Worm (Caenorhabditis elegans) whole organism, mixed stage, embryonic: ENCODE measurements around the gene snpn-1.

Experiments used
- M03D4.4 ChIP-seq: sonication (generic microtip); optimal IDR thresholded peaks from 2 replicates; lab custom pipeline; 2017; ENCODE audit warnings: mild to moderate bottlenecking, missing genetic modification characterization, missing compliant biosample characterization
- bed-3 ChIP-seq: fragments of 200-800 bp; sonication (Bioruptor generic); optimal IDR thresholded peaks from 3 replicates; lab custom pipeline; 2018; ENCODE audit warnings: mild to moderate bottlenecking, missing genetic modification characterization, moderate library complexity, missing compliant biosample characterization
- blmp-1 ChIP-seq: fragments of 150-350 bp; optimal IDR thresholded peaks from 2 replicates; lab custom pipeline; 2014; ENCODE audit warnings: missing biosample characterization, missing genetic modification characterization
- ceh-39 ChIP-seq: fragments of 150-350 bp; optimal IDR thresholded peaks from 2 replicates; lab custom pipeline; 2014; ENCODE audit warnings: missing biosample characterization, missing genetic modification characterization
- ceh-83 ChIP-seq: fragments of 200-800 bp; sonication (Bioruptor generic); optimal IDR thresholded peaks from 2 replicates; lab custom pipeline; 2018; ENCODE audit warnings: mild to moderate bottlenecking, missing genetic modification characterization, missing compliant biosample characterization
- ces-1 ChIP-seq: fragments of 150-350 bp; optimal IDR thresholded peaks from 2 replicates; lab custom pipeline; 2014; ENCODE audit warnings: missing biosample characterization, missing genetic modification reagents, missing genetic modification characterization
- drap-1 ChIP-seq: fragments of 200-800 bp; sonication (Bioruptor generic); optimal IDR thresholded peaks from 3 replicates; lab custom pipeline; 2018; ENCODE audit warnings: mild to moderate bottlenecking, missing genetic modification characterization, missing compliant biosample characterization
- elt-1 ChIP-seq: sonication (generic microtip); optimal IDR thresholded peaks from 2 replicates; lab custom pipeline; 2017; ENCODE audit warnings: missing genetic modification characterization, mild to moderate bottlenecking, missing compliant biosample characterization, antibody characterized with exemption, moderate library complexity, borderline replicate concordance; ENCODE audit not compliant: insufficient read depth
- elt-3 ChIP-seq: fragments of 150-350 bp; optimal IDR thresholded peaks from 2 replicates; lab custom pipeline; 2014; ENCODE audit warnings: missing biosample characterization, missing genetic modification characterization
- flh-1 ChIP-seq: fragments of 200-800 bp; sonication (Bioruptor generic); optimal IDR thresholded peaks from 2 replicates; lab custom pipeline; 2018; ENCODE audit warnings: mild to moderate bottlenecking, missing genetic modification characterization, moderate library complexity, missing compliant biosample characterization
- hlh-1 ChIP-seq: fragments of 150-350 bp; optimal IDR thresholded peaks from 2 replicates; lab custom pipeline; 2014; ENCODE audit warnings: missing biosample characterization, missing genetic modification reagents, missing genetic modification characterization
- lin-13 ChIP-seq: fragments of 150-350 bp; optimal IDR thresholded peaks from 2 replicates; lab custom pipeline; 2014; ENCODE audit warnings: missing biosample characterization, missing genetic modification characterization
- lin-32 ChIP-seq: fragments of 200-800 bp; sonication (Bioruptor generic); optimal IDR thresholded peaks from 2 replicates; lab custom pipeline; 2018; ENCODE audit warnings: mild to moderate bottlenecking, missing genetic modification characterization, missing compliant biosample characterization
- lsy-2 ChIP-seq: fragments of 150-350 bp; optimal IDR thresholded peaks from 2 replicates; lab custom pipeline; 2014; ENCODE audit warnings: missing biosample characterization, missing genetic modification characterization
- mab-5 ChIP-seq: fragments of 150-350 bp; optimal IDR thresholded peaks from 2 replicates; lab custom pipeline; 2014; ENCODE audit warnings: missing biosample characterization, missing genetic modification characterization
- mep-1 ChIP-seq: fragments of 150-350 bp; optimal IDR thresholded peaks from 2 replicates; lab custom pipeline; 2017; ENCODE audit warnings: missing biosample characterization, missing genetic modification reagents, missing genetic modification characterization, inconsistent platforms
- mls-2 ChIP-seq: sonication (generic microtip); optimal IDR thresholded peaks from 2 replicates; lab custom pipeline; 2016; ENCODE audit warnings: mild to moderate bottlenecking, missing genetic modification characterization, moderate library complexity, missing compliant biosample characterization
- nhr-237 ChIP-seq: fragments of 150-350 bp; optimal IDR thresholded peaks from 2 replicates; lab custom pipeline; 2014; ENCODE audit warnings: missing biosample characterization, missing genetic modification characterization
- nhr-28 ChIP-seq: fragments of 150-350 bp; optimal IDR thresholded peaks from 2 replicates; lab custom pipeline; 2014; ENCODE audit warnings: missing biosample characterization, missing genetic modification characterization
- nhr-76 ChIP-seq: sonication (generic microtip); optimal IDR thresholded peaks from 2 replicates; lab custom pipeline; 2017; ENCODE audit warnings: missing biosample characterization, missing genetic modification characterization
- sem-2 ChIP-seq: fragments of 200-800 bp; sonication (Bioruptor generic); optimal IDR thresholded peaks from 2 replicates; lab custom pipeline; 2018; ENCODE audit warnings: mild to moderate bottlenecking, missing genetic modification characterization, missing compliant biosample characterization
- sptf-1 ChIP-seq: sonication (generic microtip); optimal IDR thresholded peaks from 2 replicates; lab custom pipeline; 2017; ENCODE audit warnings: mild to moderate bottlenecking, missing genetic modification characterization, moderate library complexity, missing compliant biosample characterization
- tbx-8 ChIP-seq: fragments of 200-800 bp; sonication (Bioruptor generic); optimal IDR thresholded peaks from 2 replicates; lab custom pipeline; 2018; ENCODE audit warnings: mild to moderate bottlenecking, missing genetic modification characterization, moderate library complexity, missing compliant biosample characterization
- unc-120 ChIP-seq: sonication (generic microtip); optimal IDR thresholded peaks from 2 replicates; lab custom pipeline; 2017; ENCODE audit warnings: missing genetic modification characterization, missing compliant biosample characterization; ENCODE audit not compliant: poor library complexity, severe bottlenecking
- unc-39 ChIP-seq: fragments of 150-350 bp; optimal IDR thresholded peaks from 2 replicates; lab custom pipeline; 2014; ENCODE audit warnings: missing biosample characterization, missing genetic modification characterization
- unc-62 ChIP-seq: fragments of 150-350 bp; optimal IDR thresholded peaks from 2 replicates; lab custom pipeline; 2014; ENCODE audit warnings: missing biosample characterization, missing genetic modification reagents, missing genetic modification characterization
- ztf-11 ChIP-seq: fragments of 150-350 bp; optimal IDR thresholded peaks from 2 replicates; lab custom pipeline; 2014; ENCODE audit warnings: missing biosample characterization, missing genetic modification characterization

snpn-1 gene

DNA sequence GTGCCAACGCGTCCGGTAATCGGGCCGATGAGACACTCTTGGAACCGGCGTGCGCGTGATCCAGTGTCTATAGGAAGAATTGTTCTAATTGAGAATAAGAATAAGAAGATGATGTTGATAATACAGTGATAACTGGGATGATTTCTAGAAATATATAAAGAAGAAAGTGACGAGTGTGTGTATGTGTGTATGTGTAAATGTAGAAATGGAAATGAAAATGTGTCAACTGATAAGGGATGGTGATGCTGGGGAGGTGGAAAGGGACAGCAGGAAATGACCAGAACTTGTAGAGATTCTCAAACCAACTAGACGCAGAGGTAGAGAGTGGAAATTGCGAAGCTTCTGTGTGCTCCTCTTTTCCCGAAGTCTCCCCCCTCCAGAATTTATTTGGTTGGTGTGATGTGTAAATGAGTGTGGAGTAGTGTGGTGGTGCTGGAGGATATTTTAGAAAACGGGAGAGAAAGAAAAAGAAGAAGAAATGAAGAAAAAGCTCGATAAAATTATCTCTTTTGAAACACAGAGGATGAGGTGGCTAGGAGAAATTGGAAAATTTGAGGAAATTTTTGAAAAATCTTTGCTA, 43.0 kb upstream of the snpn-1 start:
- TF ChIP-seq nhr-28 (tag; lab: Kevin White, UChicago) (no peak), lsy-2 (peak; percentile 2), sem-2 (no peak), elt-3 (peak; percentile 15), bed-3 (GFP tag; lab: Kevin White, UChicago) (no peak), unc-120 (tag; lab: Kevin White, UChicago) (peak; percentile 82), nhr-237 (no peak), unc-62 (GFP tag; lab: Kevin White, UChicago) (no peak), ces-1 (GFP tag; lab: Kevin White, UChicago) (peak; percentile 63), hlh-1 (tag; lab: Kevin White, UChicago) (peak; percentile 68)

- TF ChIP-seq flh-1 (GFP tag; lab: Kevin White, UChicago) = no peak
- no peak for TF ChIP-seq unc-39 (tag; lab: Kevin White, UChicago)
- no peak for TF ChIP-seq nhr-237
- no peak for TF ChIP-seq mls-2 (tag; lab: Kevin White, UChicago)
- TF ChIP-seq mab-5 = no peak
- TF ChIP-seq blmp-1 (tag; lab: Kevin White, UChicago) = no peak
- no peak for TF ChIP-seq mep-1 (tag; lab: Kevin White, UChicago)
- TF ChIP-seq bed-3 (GFP tag; lab: Kevin White, UChicago) = no peak
- TF ChIP-seq elt-1 (tag; lab: Kevin White, UChicago) = no peak
- TF ChIP-seq unc-62 (GFP tag; lab: Kevin White, UChicago) = no peak
- no peak for TF ChIP-seq sptf-1 (tag; lab: Kevin White, UChicago)
- TF ChIP-seq ces-1 (GFP tag; lab: Kevin White, UChicago) = no peak
- no peak for TF ChIP-seq nhr-76 (tag; lab: Kevin White, UChicago)
- TF ChIP-seq lin-13 (tag; lab: Kevin White, UChicago) = no peak
- TF ChIP-seq lin-32 = no peak
Observed at ce11 chrIV:5131781-5132180, 40.9 kb upstream of the snpn-1 start.

- TF ChIP-seq nhr-237 (no peak), tbx-8 (GFP tag; lab: Kevin White, UChicago) (no peak), ces-1 (GFP tag; lab: Kevin White, UChicago) (peak; percentile 21)
Observed at ce11 chrIV:5121995-5122394, 31.2 kb upstream of the snpn-1 start, which contains the start of gene tkr-3. Gene tkr-3, minus strand, starts transcription at chrIV:5122095.

DNA sequence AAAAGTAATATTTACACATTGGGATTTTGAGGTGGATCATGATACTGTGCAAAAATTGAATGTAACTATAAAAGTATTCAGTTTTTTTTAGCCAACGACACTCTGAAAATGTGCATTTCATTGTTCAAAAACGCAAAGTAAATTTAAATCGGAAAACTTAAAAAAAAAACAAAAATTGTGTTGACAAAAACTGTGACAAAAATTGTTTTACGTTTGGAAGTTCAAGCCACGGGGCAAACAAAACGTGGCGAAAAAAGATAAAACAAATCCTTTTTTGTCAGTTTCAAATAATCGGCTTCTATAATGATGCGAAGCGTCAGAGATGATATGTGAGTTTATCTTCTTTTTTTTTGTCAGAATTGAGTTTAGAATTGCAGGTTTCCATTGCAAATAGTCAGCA, 20.7 kb upstream of the snpn-1 start, which contains the start of gene AC7.3:
TSS of gene AC7.3 (plus strand) at position 301 of the 400 bp plus-strand sequence.
- TF ChIP-seq nhr-237 (no peak), unc-120 (tag; lab: Kevin White, UChicago) (no peak), blmp-1 (tag; lab: Kevin White, UChicago) (no peak), elt-1 (tag; lab: Kevin White, UChicago) (no peak), M03D4.4 (tag; lab: Kevin White, UChicago) (no peak), sptf-1 (tag; lab: Kevin White, UChicago) (no peak)
- TF ChIP-seq, all 35 proteins: peak for 0

ce11 chrIV:5110391-5110930, 19.6 kb upstream of the snpn-1 start:
- TF ChIP-seq lin-13 (tag; lab: Kevin White, UChicago) (no peak), ceh-83 (GFP tag; lab: Kevin White, UChicago) (no peak), ceh-39 (no peak), unc-39 (tag; lab: Kevin White, UChicago) (no peak), ztf-11 (no peak), unc-120 (tag; lab: Kevin White, UChicago) (no peak), mab-5 (no peak), nhr-28 (tag; lab: Kevin White, UChicago) (no peak), sptf-1 (tag; lab: Kevin White, UChicago) (no peak), nhr-237 (no peak), tbx-8 (GFP tag; lab: Kevin White, UChicago) (no peak), mls-2 (tag; lab: Kevin White, UChicago) (no peak), ces-1 (GFP tag; lab: Kevin White, UChicago) (no peak), M03D4.4 (tag; lab: Kevin White, UChicago) (no peak), drap-1 (no peak), lin-32 (no peak)
